Fruit fly (Drosophila melanogaster) whole organism, prepupa: ENCODE measurements around the gene Kul.

Source experiments
- CG10631 ChIP-seq: fragments of 200-800 bp; sonication (Bioruptor generic); optimal IDR thresholded peaks from 2 replicates; lab custom pipeline; 2016; ENCODE audit warnings: missing biosample characterization, missing genetic modification characterization
- CG10669 ChIP-seq: fragments of 200-800 bp; sonication (Bioruptor generic); optimal IDR thresholded peaks from 3 replicates; lab custom pipeline; 2018; ENCODE audit warnings: missing biosample characterization, mild to moderate bottlenecking, missing genetic modification characterization, moderate library complexity
- CG11762 ChIP-seq: fragments of 200-800 bp; sonication (Bioruptor generic); optimal IDR thresholded peaks from 3 replicates; lab custom pipeline; 2016; ENCODE audit warnings: missing biosample characterization, missing genetic modification characterization; ENCODE audit not compliant: insufficient read depth
- CG11902 ChIP-seq: fragments of 200-800 bp; sonication (Bioruptor generic); optimal IDR thresholded peaks from 3 replicates; lab custom pipeline; 2016; ENCODE audit warnings: missing biosample characterization, missing genetic modification characterization
- CG15336 ChIP-seq: fragments of 200-800 bp; sonication (Bioruptor generic); IDR thresholded peaks from 2 replicates; pipeline ENCODE4 v1.3.6; 2022; ENCODE audit warnings: missing biosample characterization, missing genetic modification characterization
- CG1621 ChIP-seq: fragments of 200-800 bp; sonication (Bioruptor generic); optimal IDR thresholded peaks from 3 replicates; lab custom pipeline; 2018; ENCODE audit warnings: missing biosample characterization, mild to moderate bottlenecking, missing genetic modification characterization
- CG3032 ChIP-seq: fragments of 200-800 bp; optimal IDR thresholded peaks from 2 replicates; lab custom pipeline; 2019; ENCODE audit warnings: missing biosample characterization, mild to moderate bottlenecking, missing genetic modification characterization, moderate library complexity
- CG32006 ChIP-seq: fragments of 200-800 bp; sonication (Bioruptor generic); optimal IDR thresholded peaks from 3 replicates; lab custom pipeline; 2017; ENCODE audit warnings: missing biosample characterization, mild to moderate bottlenecking, missing genetic modification characterization
- CG34406 ChIP-seq: fragments of 200-800 bp; sonication (Bioruptor generic); optimal IDR thresholded peaks from 3 replicates; lab custom pipeline; 2016; ENCODE audit warnings: missing biosample characterization, missing genetic modification characterization
- CG3919 ChIP-seq: fragments of 200-800 bp; sonication (Bioruptor generic); optimal IDR thresholded peaks from 3 replicates; lab custom pipeline; 2016; ENCODE audit warnings: missing biosample characterization, missing genetic modification characterization
- CG4318 ChIP-seq: fragments of 200-800 bp; sonication (Bioruptor generic); optimal IDR thresholded peaks from 3 replicates; lab custom pipeline; 2017; ENCODE audit warnings: missing biosample characterization, mild to moderate bottlenecking, missing genetic modification characterization
- CG6163 ChIP-seq: fragments of 200-800 bp; sonication (Bioruptor generic); IDR thresholded peaks from 3 replicates; pipeline ENCODE4 v1.3.6; 2022; ENCODE audit warnings: missing biosample characterization, missing genetic modification characterization
- CG6808 ChIP-seq: fragments of 200-800 bp; sonication (Bioruptor generic); optimal IDR thresholded peaks from 3 replicates; lab custom pipeline; 2017; ENCODE audit warnings: missing biosample characterization, missing genetic modification characterization, mild to moderate bottlenecking, moderate library complexity, missing genetic modification reagents
- CG6854 ChIP-seq: fragments of 200-800 bp; sonication (Bioruptor generic); optimal IDR thresholded peaks from 2 replicates; lab custom pipeline; 2017; ENCODE audit warnings: missing biosample characterization, mild to moderate bottlenecking, missing genetic modification characterization
- CG7368 ChIP-seq: fragments of 200-800 bp; sonication (Bioruptor generic); optimal IDR thresholded peaks from 3 replicates; lab custom pipeline; 2016; ENCODE audit warnings: missing biosample characterization, missing genetic modification characterization
- CG8119 ChIP-seq: fragments of 200-800 bp; sonication (Bioruptor generic); IDR thresholded peaks from 3 replicates; pipeline ENCODE4 v1.3.6; 2022; ENCODE audit warnings: missing biosample characterization, missing genetic modification characterization
- CG8319 ChIP-seq: fragments of 200-800 bp; sonication (Bioruptor generic); optimal IDR thresholded peaks from 3 replicates; lab custom pipeline; 2016; ENCODE audit warnings: missing biosample characterization, missing genetic modification characterization
- CG8632 ChIP-seq: fragments of 200-800 bp; sonication (Bioruptor generic); optimal IDR thresholded peaks from 3 replicates; lab custom pipeline; 2016; ENCODE audit warnings: missing biosample characterization, missing genetic modification characterization
- CG9139 ChIP-seq: fragments of 200-800 bp; sonication (Bioruptor generic); optimal IDR thresholded peaks from 3 replicates; lab custom pipeline; 2017; ENCODE audit warnings: missing biosample characterization, mild to moderate bottlenecking, missing genetic modification characterization
- Eip78C ChIP-seq: fragments of 200-800 bp; sonication (Bioruptor generic); peaks from one replicate; lab custom pipeline; 2016; ENCODE audit warnings: missing biosample characterization, missing genetic modification characterization
- Eip93F ChIP-seq: fragments of 200-800 bp; sonication (Bioruptor generic); optimal IDR thresholded peaks from 2 replicates; lab custom pipeline; 2016; ENCODE audit warnings: missing biosample characterization, mild to moderate bottlenecking, missing genetic modification characterization
- Ets21C ChIP-seq: fragments of 200-800 bp; sonication (Bioruptor generic); optimal IDR thresholded peaks from 3 replicates; lab custom pipeline; 2016; ENCODE audit warnings: missing biosample characterization, missing genetic modification characterization
- Ets96B ChIP-seq: fragments of 200-800 bp; optimal IDR thresholded peaks from 2 replicates; lab custom pipeline; 2019; ENCODE audit warnings: missing biosample characterization, mild to moderate bottlenecking, missing genetic modification characterization, moderate library complexity
- Gug ChIP-seq: fragments of 200-800 bp; sonication (Bioruptor generic); IDR thresholded peaks from 2 replicates; pipeline ENCODE4 v1.3.6; 2022; ENCODE audit warnings: missing biosample characterization, missing genetic modification characterization
- Hr38 ChIP-seq: sonication (Bioruptor generic); optimal IDR thresholded peaks from 2 replicates; lab custom pipeline; 2016; ENCODE audit warnings: missing biosample characterization, missing genetic modification characterization
- Hr39 ChIP-seq: fragments of 200-800 bp; sonication (Bioruptor generic); optimal IDR thresholded peaks from 2 replicates; lab custom pipeline; 2016; ENCODE audit warnings: missing biosample characterization, missing genetic modification characterization
- Hr4 ChIP-seq: fragments of 200-800 bp; sonication (Bioruptor generic); optimal IDR thresholded peaks from 3 replicates; lab custom pipeline; 2016; ENCODE audit warnings: missing biosample characterization, missing genetic modification characterization
- Lpt ChIP-seq: fragments of 200-800 bp; sonication (Bioruptor generic); optimal IDR thresholded peaks from 3 replicates; lab custom pipeline; 2016; ENCODE audit warnings: missing biosample characterization, missing genetic modification characterization
- Met ChIP-seq: fragments of 200-800 bp; sonication (Bioruptor generic); optimal IDR thresholded peaks from 3 replicates; lab custom pipeline; 2016; ENCODE audit warnings: missing biosample characterization, missing genetic modification characterization
- OdsH ChIP-seq: fragments of 200-800 bp; sonication (Bioruptor generic); optimal IDR thresholded peaks from 3 replicates; lab custom pipeline; 2016; ENCODE audit warnings: missing biosample characterization, missing genetic modification characterization
- Smox ChIP-seq: fragments of 200-800 bp; sonication (Bioruptor generic); optimal IDR thresholded peaks from 3 replicates; lab custom pipeline; 2016; ENCODE audit warnings: missing biosample characterization, missing genetic modification characterization
- Sox102F ChIP-seq: fragments of 200-800 bp; sonication (Bioruptor generic); optimal IDR thresholded peaks from 2 replicates; lab custom pipeline; 2016; ENCODE audit warnings: missing biosample characterization, mild to moderate bottlenecking, missing genetic modification characterization
- Sox14 ChIP-seq: fragments of 200-800 bp; sonication (Bioruptor generic); optimal IDR thresholded peaks from 3 replicates; lab custom pipeline; 2016; ENCODE audit warnings: missing biosample characterization, missing genetic modification characterization
- Sox15 ChIP-seq: fragments of 200-800 bp; sonication (Bioruptor generic); optimal IDR thresholded peaks from 3 replicates; lab custom pipeline; 2016; ENCODE audit warnings: missing biosample characterization, missing genetic modification characterization
- achi ChIP-seq: fragments of 200-800 bp; sonication (Bioruptor generic); optimal IDR thresholded peaks from 3 replicates; lab custom pipeline; 2016; ENCODE audit warnings: missing biosample characterization, missing genetic modification characterization
- cyc ChIP-seq: fragments of 200-800 bp; sonication (Bioruptor generic); optimal IDR thresholded peaks from 3 replicates; lab custom pipeline; 2016; ENCODE audit warnings: missing biosample characterization, missing genetic modification characterization
- dac ChIP-seq: fragments of 200-800 bp; sonication (Bioruptor generic); optimal IDR thresholded peaks from 2 replicates; lab custom pipeline; 2017; ENCODE audit warnings: missing biosample characterization, mild to moderate bottlenecking, missing genetic modification characterization
- dsx ChIP-seq: fragments of 200-800 bp; optimal IDR thresholded peaks from 3 replicates; lab custom pipeline; 2019; ENCODE audit warnings: missing biosample characterization, mild to moderate bottlenecking, missing genetic modification characterization, moderate library complexity; ENCODE audit not compliant: poor library complexity, severe bottlenecking
- eg ChIP-seq: fragments of 200-800 bp; sonication (Bioruptor generic); IDR thresholded peaks from 3 replicates; pipeline ENCODE4 v1.3.6; 2022; ENCODE audit warnings: missing biosample characterization, missing genetic modification characterization
- fd59A ChIP-seq: fragments of 200-800 bp; sonication (Bioruptor generic); optimal IDR thresholded peaks from 2 replicates; lab custom pipeline; 2017; ENCODE audit warnings: missing biosample characterization, mild to moderate bottlenecking, missing genetic modification characterization, missing genetic modification reagents
- fd85E ChIP-seq: fragments of 200-800 bp; sonication (Bioruptor generic); optimal IDR thresholded peaks from 3 replicates; lab custom pipeline; 2016; ENCODE audit warnings: missing biosample characterization, missing genetic modification characterization
- fkh ChIP-seq: fragments of 200-800 bp; sonication (Bioruptor generic); optimal IDR thresholded peaks from 3 replicates; lab custom pipeline; 2017; ENCODE audit warnings: missing biosample characterization, mild to moderate bottlenecking, missing genetic modification characterization, moderate library complexity
- lz ChIP-seq: fragments of 200-800 bp; sonication (Bioruptor generic); optimal IDR thresholded peaks from 3 replicates; lab custom pipeline; 2016; ENCODE audit warnings: missing biosample characterization, missing genetic modification characterization
- net ChIP-seq: fragments of 200-800 bp; sonication (Bioruptor generic); optimal IDR thresholded peaks from 3 replicates; lab custom pipeline; 2016; ENCODE audit warnings: missing biosample characterization, missing genetic modification characterization
- salr ChIP-seq, 2 experiments: fragments of 200-800 bp; sonication (Bioruptor generic); optimal IDR thresholded peaks; 3 replicates each; lab custom pipeline; 2016 to 2018; ENCODE audit warnings: missing biosample characterization in 2 of 2, missing genetic modification characterization in 2 of 2, mild to moderate bottlenecking in 1 of 2
- spab ChIP-seq: fragments of 200-800 bp; sonication (Bioruptor generic); optimal IDR thresholded peaks from 2 replicates; lab custom pipeline; 2017; ENCODE audit warnings: missing biosample characterization, mild to moderate bottlenecking, missing genetic modification characterization, missing genetic modification reagents
- topi ChIP-seq: fragments of 200-800 bp; sonication (Bioruptor generic); optimal IDR thresholded peaks from 3 replicates; lab custom pipeline; 2016; ENCODE audit warnings: missing biosample characterization, missing genetic modification characterization
- vri ChIP-seq: fragments of 200-800 bp; sonication (Bioruptor generic); optimal IDR thresholded peaks from 3 replicates; lab custom pipeline; 2016; ENCODE audit warnings: missing biosample characterization, mild to moderate bottlenecking, missing genetic modification characterization

Gene Kul

DNA sequence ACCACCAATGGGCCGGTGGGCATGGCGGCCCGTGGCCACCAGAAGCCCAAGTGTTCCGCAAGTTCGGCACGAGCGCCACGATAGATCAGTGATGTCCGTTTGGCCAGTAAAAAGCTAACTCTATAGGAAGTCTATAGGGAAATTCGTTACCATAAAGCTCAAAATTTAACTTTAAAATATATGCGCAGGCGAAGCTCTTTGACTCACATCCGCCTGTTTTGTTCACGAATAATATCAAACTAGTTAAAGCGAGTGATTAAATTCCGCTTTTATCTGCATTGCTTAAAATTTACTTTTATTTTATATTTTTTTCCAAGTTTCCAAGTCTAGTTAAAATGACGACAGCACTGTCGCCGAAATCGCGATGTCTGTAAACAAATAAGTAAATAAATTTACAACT lies 32.1 kb downstream of the Kul start (continued):
- TF ChIP-seq CG8119 (GFP tag; lab: Robert Waterston, UW) (peak; percentile 74), CG4318 (GFP tag; lab: Kevin White, UChicago) (peak; percentile 73), CG7368 (no peak), fd59A (GFP tag; lab: Kevin White, UChicago) (no peak), achi (GFP tag; lab: Kevin White, UChicago) (peak; percentile 50), net (GFP tag; lab: Kevin White, UChicago) (no peak)

DNA sequence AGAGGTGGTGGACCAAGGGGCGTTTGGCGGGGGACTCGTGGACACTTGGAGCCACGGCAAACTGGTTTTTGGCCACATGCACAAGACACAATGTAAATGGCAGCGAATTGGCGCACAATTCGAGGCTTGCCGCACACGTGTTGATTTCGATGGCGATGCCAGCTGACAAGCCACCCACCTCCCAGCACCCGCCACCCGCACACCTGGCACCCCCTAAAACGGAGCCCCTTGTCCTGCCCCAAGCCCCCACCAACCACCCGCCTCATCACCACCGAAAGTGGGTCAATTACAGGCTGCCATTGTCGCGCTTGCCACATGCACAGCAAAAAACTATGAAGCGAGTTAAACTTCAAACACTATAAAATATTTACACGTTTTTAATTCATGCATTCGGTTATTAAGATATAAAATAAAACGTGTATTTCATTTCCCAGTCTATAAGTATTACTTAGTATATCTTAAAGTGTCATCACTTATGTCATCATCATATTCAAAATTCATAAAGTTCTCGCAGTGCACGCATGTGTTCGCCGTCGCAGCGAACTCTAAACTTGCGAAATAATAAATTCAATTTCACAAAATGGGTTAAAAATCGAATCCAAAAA lies 32.6 kb downstream of the Kul start:
- TF ChIP-seq Met (GFP tag; lab: Kevin White, UChicago) (peak; percentile 59), CG6808 (GFP tag; lab: Kevin White, UChicago) (peak; percentile 16), spab (GFP tag; lab: Kevin White, UChicago) (peak; percentile 23), OdsH (GFP tag; lab: Kevin White, UChicago) (peak; percentile 67), Ets96B (peak; percentile 46), salr (GFP tag; optimal IDR thresholded peaks at IDR 0.05; lab: Kevin White, UChicago) (peak in 1 of 2 experiments; percentile 11), Sox15 (GFP tag; lab: Kevin White, UChicago) (no peak), CG8632 (peak; percentile 60), CG10669 (GFP tag; lab: Kevin White, UChicago) (peak; percentile 41), CG8319 (GFP tag; lab: Kevin White, UChicago) (peak; percentile 45), CG6854 (GFP tag; lab: Kevin White, UChicago) (no peak), CG15336 (peak; percentile 88), topi (GFP tag; lab: Kevin White, UChicago) (peak; percentile 44), cyc (peak; percentile 39), fkh (GFP tag; lab: Kevin White, UChicago) (no peak), CG7368 (peak; percentile 49), CG11902 (peak; percentile 34), Hr38 (GFP tag; lab: Kevin White, UChicago) (no peak), CG3919 (peak; percentile 68), CG4318 (GFP tag; lab: Kevin White, UChicago) (peak; percentile 57), Smox (peak; percentile 33), Sox102F (GFP tag; lab: Kevin White, UChicago) (peak; percentile 36), CG11762 (GFP tag; lab: Kevin White, UChicago) (peak; percentile 35), dsx (GFP tag; lab: Kevin White, UChicago) (peak; percentile 77), eg (GFP tag; lab: Robert Waterston, UW) (peak; percentile 84), Lpt (GFP tag; lab: Kevin White, UChicago) (peak; percentile 38), Gug (GFP tag; lab: Robert Waterston, UW) (peak; percentile 68), vri (GFP tag; lab: Kevin White, UChicago) (no peak), Hr39 (peak; percentile 43), fd85E (GFP tag; lab: Kevin White, UChicago) (peak; percentile 13), CG8119 (GFP tag; lab: Robert Waterston, UW) (peak; percentile 83), fd59A (GFP tag; lab: Kevin White, UChicago) (no peak), net (GFP tag; lab: Kevin White, UChicago) (peak; percentile 49), Hr4 (GFP tag; lab: Kevin White, UChicago) (peak; percentile 79), Sox14 (GFP tag; lab: Kevin White, UChicago) (peak; percentile 27), Eip78C (GFP tag; lab: Kevin White, UChicago) (peak; percentile 80), CG9139 (GFP tag; lab: Kevin White, UChicago) (no peak), dac (peak; percentile 36), CG1621 (tag; lab: Kevin White, UChicago) (peak; percentile 1), CG32006 (GFP tag; lab: Kevin White, UChicago) (peak; percentile 78), CG10631 (GFP tag; lab: Kevin White, UChicago) (peak; percentile 40), CG34406 (GFP tag; lab: Kevin White, UChicago) (peak; percentile 62), CG3032 (tag; lab: Kevin White, UChicago) (peak; percentile 26), lz (GFP tag; lab: Kevin White, UChicago) (peak; percentile 39), achi (GFP tag; lab: Kevin White, UChicago) (peak; percentile 63), Ets21C (GFP tag; lab: Kevin White, UChicago) (no peak), Eip93F (GFP tag; lab: Kevin White, UChicago) (no peak), CG6163 (GFP tag; lab: Robert Waterston, UW) (peak; percentile 85)
